Worm (Caenorhabditis elegans): Measurements from ENCODE around the gene hst-1.

The hst-1 gene

DNA sequence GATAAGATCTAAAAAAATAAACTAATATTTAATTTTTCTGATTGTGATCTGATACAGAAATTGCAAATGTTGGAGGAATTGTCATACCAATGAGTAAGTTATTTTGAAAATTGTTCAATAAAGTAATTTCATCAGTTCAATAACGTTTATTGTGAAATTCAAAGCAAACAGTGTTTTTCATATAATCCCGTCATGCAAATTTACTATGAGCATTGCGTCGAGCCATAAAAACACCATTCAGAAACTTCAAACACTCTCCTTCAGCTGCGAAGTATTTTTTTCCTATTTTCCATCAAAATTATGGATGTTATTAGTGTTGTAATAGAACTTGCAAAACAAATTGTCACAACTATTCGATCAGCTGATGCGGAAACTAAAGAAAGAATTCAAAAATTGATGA lies 39.5 kb downstream of the hst-1 start, which contains the start of gene C49C8.8:
TSS of gene C49C8.8 (plus strand) at position 301 of the 400 bp plus-strand sequence.
- TF ChIP-seq hmg-1.2 (GFP tag; IDR thresholded peaks at IDR 0.05) (no peak), lir-1 (GFP tag; conservative IDR thresholded peaks at IDR 0.05) (no peak), mxl-1 (tag; optimal IDR thresholded peaks at IDR 0.05) (no peak), dpff-1 (tag; optimal IDR thresholded peaks at IDR 0.05) (no peak), egl-18 (GFP tag; IDR thresholded peaks at IDR 0.05) (no peak), ceh-27 (GFP tag; optimal IDR thresholded peaks at IDR 0.05) (no peak), unc-130 (GFP tag; optimal IDR thresholded peaks at IDR 0.05) (no peak), rcor-1 (GFP tag; IDR thresholded peaks at IDR 0.05) (no peak), athp-1 (tag; optimal IDR thresholded peaks at IDR 0.05) (no peak), zim-3 (tag; optimal IDR thresholded peaks at IDR 0.05) (no peak), pbrm-1 (GFP tag; IDR thresholded peaks at IDR 0.05) (no peak), F23B12.7 (tag; optimal IDR thresholded peaks at IDR 0.05; ENCODE audit: insufficient read depth) (no peak), mes-4 (tag; optimal IDR thresholded peaks at IDR 0.05) (no peak), ama-1 (optimal IDR thresholded peaks at IDR 0.05) (no peak), ama-1 (GFP tag; optimal IDR thresholded peaks at IDR 0.05) (no peak), Y53F4B.3 (GFP tag; IDR thresholded peaks at IDR 0.05) (no peak), K11D2.4 (GFP tag; IDR thresholded peaks at IDR 0.05) (no peak), ztf-3 (GFP tag; optimal IDR thresholded peaks at IDR 0.05) (no peak), F39B2.1 (GFP tag; IDR thresholded peaks at IDR 0.05) (no peak)

DNA sequence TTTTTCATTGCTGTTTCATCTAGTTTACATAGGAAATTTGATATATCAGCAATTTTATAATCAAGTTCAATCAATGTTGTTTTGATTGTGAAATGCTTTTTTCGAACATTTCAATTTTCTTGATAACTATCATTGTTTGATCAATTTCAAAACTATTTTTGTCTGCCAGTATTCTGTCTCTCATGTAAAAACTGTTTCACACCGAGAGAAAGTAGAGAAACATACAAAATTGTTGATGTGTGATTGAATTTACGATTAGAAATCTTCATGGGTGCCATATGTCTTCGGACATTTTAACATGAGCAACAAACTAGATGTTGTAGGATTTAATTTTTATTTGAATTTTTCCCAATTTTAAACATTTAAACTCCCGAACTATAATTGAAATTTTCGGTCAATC lies 40.6 kb downstream of the hst-1 start, which contains the start of gene C49C8.2:
TSS of gene C49C8.2 (plus strand) at position 393 of the 400 bp plus-strand sequence.
- no peak for TF ChIP-seq sea-2 (GFP tag; IDR thresholded peaks at IDR 0.05)
- no peak for TF ChIP-seq lsl-1 (GFP tag; optimal IDR thresholded peaks at IDR 0.05)
- TF ChIP-seq F55B11.4 (tag; optimal IDR thresholded peaks at IDR 0.05; ENCODE audit: borderline replicate concordance, insufficient read depth) = no peak
- TF ChIP-seq nhr-179 (tag; optimal IDR thresholded peaks at IDR 0.05) = no peak
- TF ChIP-seq B0261.1 (tag; optimal IDR thresholded peaks at IDR 0.05) = no peak
- no peak for TF ChIP-seq T26A5.8 (tag; optimal IDR thresholded peaks at IDR 0.05)
- no peak for TF ChIP-seq bed-1 (GFP tag; IDR thresholded peaks at IDR 0.05)
- TF ChIP-seq hrde-1 (tag; optimal IDR thresholded peaks at IDR 0.05; ENCODE audit: borderline replicate concordance) = no peak
- TF ChIP-seq nhr-80 (tag; optimal IDR thresholded peaks at IDR 0.05) = peak; percentile 34

DNA sequence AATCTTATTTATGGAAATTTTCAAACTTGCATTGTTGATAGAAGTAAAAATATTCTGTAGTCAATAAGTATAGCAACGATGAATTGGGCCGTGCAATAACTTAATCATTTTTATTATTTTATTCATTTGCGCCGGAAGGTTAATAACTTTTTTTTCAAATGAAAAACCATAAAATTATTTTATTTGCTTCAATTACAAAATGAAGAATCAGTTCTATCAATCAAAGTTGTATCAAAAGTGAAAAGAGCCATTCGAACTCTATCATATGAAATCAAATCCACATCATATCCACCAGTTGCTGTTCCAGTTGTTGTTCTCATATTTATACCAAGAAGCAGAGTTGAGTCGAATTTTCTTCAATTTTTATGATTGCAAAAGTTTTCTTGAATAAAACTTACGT lies 42.8 kb downstream of the hst-1 start, which contains the start of gene cyp-33E1:
TSS of gene cyp-33E1 (minus strand) at position 101 of the 400 bp plus-strand sequence.
- TF ChIP-seq lir-1 (GFP tag; conservative IDR thresholded peaks at IDR 0.05) = no peak
- TF ChIP-seq dpff-1 (tag; optimal IDR thresholded peaks at IDR 0.05) = no peak
- no peak for TF ChIP-seq F22D6.2 (tag; optimal IDR thresholded peaks at IDR 0.05)
- no peak for TF ChIP-seq mes-4 (tag; optimal IDR thresholded peaks at IDR 0.05)
- TF ChIP-seq rcor-1 (GFP tag; IDR thresholded peaks at IDR 0.05) = no peak
- no peak for TF ChIP-seq lin-26 (GFP tag; IDR thresholded peaks at IDR 0.05)
- TF ChIP-seq madf-10 (tag; optimal IDR thresholded peaks at IDR 0.05) = no peak
- TF ChIP-seq ZK185.1 (tag; optimal IDR thresholded peaks at IDR 0.05; ENCODE audit: poor library complexity, severe bottlenecking) = no peak
- TF ChIP-seq snpc-1.3 (tag; optimal IDR thresholded peaks at IDR 0.05; ENCODE audit: insufficient read depth) = no peak
- TF ChIP-seq K12H6.12 (tag; optimal IDR thresholded peaks at IDR 0.05) = no peak
- no peak for TF ChIP-seq fkh-3 (tag; optimal IDR thresholded peaks at IDR 0.05)
- TF ChIP-seq somi-1 (GFP tag; optimal IDR thresholded peaks at IDR 0.05) = no peak
- TF ChIP-seq sdz-38 (tag; optimal IDR thresholded peaks at IDR 0.05) = no peak
- no peak for TF ChIP-seq let-607 (tag; optimal IDR thresholded peaks at IDR 0.05)
